Fruit fly (Drosophila melanogaster) whole organism, prepupa: Measurements from ENCODE around the gene Cyp4d2.

Source experiments
- Blimp-1 ChIP-seq: fragments of 200-800 bp; sonication (Bioruptor generic); optimal IDR thresholded peaks from 3 replicates; lab custom pipeline; 2017; ENCODE audit warnings: missing biosample characterization, missing genetic modification characterization, mild to moderate bottlenecking, moderate library complexity, missing genetic modification reagents
- CG11294 ChIP-seq: fragments of 200-800 bp; sonication (Bioruptor generic); IDR thresholded peaks from 2 replicates; pipeline ENCODE4 v1.3.6; 2022; ENCODE audit warnings: missing biosample characterization, missing genetic modification characterization
- CG11762 ChIP-seq: fragments of 200-800 bp; sonication (Bioruptor generic); optimal IDR thresholded peaks from 3 replicates; lab custom pipeline; 2016; ENCODE audit warnings: missing biosample characterization, missing genetic modification characterization; ENCODE audit not compliant: insufficient read depth
- CG11902 ChIP-seq: fragments of 200-800 bp; sonication (Bioruptor generic); optimal IDR thresholded peaks from 3 replicates; lab custom pipeline; 2016; ENCODE audit warnings: missing biosample characterization, missing genetic modification characterization
- CG15336 ChIP-seq: fragments of 200-800 bp; sonication (Bioruptor generic); IDR thresholded peaks from 2 replicates; pipeline ENCODE4 v1.3.6; 2022; ENCODE audit warnings: missing biosample characterization, missing genetic modification characterization
- CG16779 ChIP-seq: fragments of 200-800 bp; sonication (Bioruptor generic); optimal IDR thresholded peaks from 3 replicates; lab custom pipeline; 2017; ENCODE audit warnings: missing biosample characterization, mild to moderate bottlenecking, missing genetic modification characterization
- CG3032 ChIP-seq: fragments of 200-800 bp; optimal IDR thresholded peaks from 2 replicates; lab custom pipeline; 2019; ENCODE audit warnings: missing biosample characterization, mild to moderate bottlenecking, missing genetic modification characterization, moderate library complexity
- CG31627 ChIP-seq: fragments of 200-800 bp; sonication (Bioruptor generic); optimal IDR thresholded peaks from 3 replicates; lab custom pipeline; 2016; ENCODE audit warnings: missing biosample characterization, missing genetic modification characterization
- CG34406 ChIP-seq: fragments of 200-800 bp; sonication (Bioruptor generic); optimal IDR thresholded peaks from 3 replicates; lab custom pipeline; 2016; ENCODE audit warnings: missing biosample characterization, missing genetic modification characterization
- CG3919 ChIP-seq: fragments of 200-800 bp; sonication (Bioruptor generic); optimal IDR thresholded peaks from 3 replicates; lab custom pipeline; 2016; ENCODE audit warnings: missing biosample characterization, missing genetic modification characterization
- CG6163 ChIP-seq: fragments of 200-800 bp; sonication (Bioruptor generic); IDR thresholded peaks from 3 replicates; pipeline ENCODE4 v1.3.6; 2022; ENCODE audit warnings: missing biosample characterization, missing genetic modification characterization
- CG6792 ChIP-seq: fragments of 200-800 bp; sonication (Bioruptor generic); optimal IDR thresholded peaks from 3 replicates; lab custom pipeline; 2016; ENCODE audit warnings: missing biosample characterization, missing genetic modification characterization
- CG6808 ChIP-seq: fragments of 200-800 bp; sonication (Bioruptor generic); optimal IDR thresholded peaks from 3 replicates; lab custom pipeline; 2017; ENCODE audit warnings: missing biosample characterization, missing genetic modification characterization, mild to moderate bottlenecking, moderate library complexity, missing genetic modification reagents
- CG6854 ChIP-seq: fragments of 200-800 bp; sonication (Bioruptor generic); optimal IDR thresholded peaks from 2 replicates; lab custom pipeline; 2017; ENCODE audit warnings: missing biosample characterization, mild to moderate bottlenecking, missing genetic modification characterization
- CG7368 ChIP-seq: fragments of 200-800 bp; sonication (Bioruptor generic); optimal IDR thresholded peaks from 3 replicates; lab custom pipeline; 2016; ENCODE audit warnings: missing biosample characterization, missing genetic modification characterization
- CG8119 ChIP-seq: fragments of 200-800 bp; sonication (Bioruptor generic); IDR thresholded peaks from 3 replicates; pipeline ENCODE4 v1.3.6; 2022; ENCODE audit warnings: missing biosample characterization, missing genetic modification characterization
- CG8319 ChIP-seq: fragments of 200-800 bp; sonication (Bioruptor generic); optimal IDR thresholded peaks from 3 replicates; lab custom pipeline; 2016; ENCODE audit warnings: missing biosample characterization, missing genetic modification characterization
- CG9139 ChIP-seq: fragments of 200-800 bp; sonication (Bioruptor generic); optimal IDR thresholded peaks from 3 replicates; lab custom pipeline; 2017; ENCODE audit warnings: missing biosample characterization, mild to moderate bottlenecking, missing genetic modification characterization
- Eip75B ChIP-seq: fragments of 200-800 bp; sonication (Bioruptor generic); optimal IDR thresholded peaks from 3 replicates; lab custom pipeline; 2016; ENCODE audit warnings: missing biosample characterization, missing genetic modification characterization
- Eip78C ChIP-seq: fragments of 200-800 bp; sonication (Bioruptor generic); peaks from one replicate; lab custom pipeline; 2016; ENCODE audit warnings: missing biosample characterization, missing genetic modification characterization
- Eip93F ChIP-seq: fragments of 200-800 bp; sonication (Bioruptor generic); optimal IDR thresholded peaks from 2 replicates; lab custom pipeline; 2016; ENCODE audit warnings: missing biosample characterization, mild to moderate bottlenecking, missing genetic modification characterization
- Ets21C ChIP-seq: fragments of 200-800 bp; sonication (Bioruptor generic); optimal IDR thresholded peaks from 3 replicates; lab custom pipeline; 2016; ENCODE audit warnings: missing biosample characterization, missing genetic modification characterization
- Ets96B ChIP-seq: fragments of 200-800 bp; optimal IDR thresholded peaks from 2 replicates; lab custom pipeline; 2019; ENCODE audit warnings: missing biosample characterization, mild to moderate bottlenecking, missing genetic modification characterization, moderate library complexity
- Gug ChIP-seq: fragments of 200-800 bp; sonication (Bioruptor generic); IDR thresholded peaks from 2 replicates; pipeline ENCODE4 v1.3.6; 2022; ENCODE audit warnings: missing biosample characterization, missing genetic modification characterization
- Hr38 ChIP-seq: sonication (Bioruptor generic); optimal IDR thresholded peaks from 2 replicates; lab custom pipeline; 2016; ENCODE audit warnings: missing biosample characterization, missing genetic modification characterization
- Hr39 ChIP-seq: fragments of 200-800 bp; sonication (Bioruptor generic); optimal IDR thresholded peaks from 2 replicates; lab custom pipeline; 2016; ENCODE audit warnings: missing biosample characterization, missing genetic modification characterization
- Hr4 ChIP-seq: fragments of 200-800 bp; sonication (Bioruptor generic); optimal IDR thresholded peaks from 3 replicates; lab custom pipeline; 2016; ENCODE audit warnings: missing biosample characterization, missing genetic modification characterization
- Met ChIP-seq: fragments of 200-800 bp; sonication (Bioruptor generic); optimal IDR thresholded peaks from 3 replicates; lab custom pipeline; 2016; ENCODE audit warnings: missing biosample characterization, missing genetic modification characterization
- OdsH ChIP-seq: fragments of 200-800 bp; sonication (Bioruptor generic); optimal IDR thresholded peaks from 3 replicates; lab custom pipeline; 2016; ENCODE audit warnings: missing biosample characterization, missing genetic modification characterization
- Sox102F ChIP-seq: fragments of 200-800 bp; sonication (Bioruptor generic); optimal IDR thresholded peaks from 2 replicates; lab custom pipeline; 2016; ENCODE audit warnings: missing biosample characterization, mild to moderate bottlenecking, missing genetic modification characterization
- Sox14 ChIP-seq: fragments of 200-800 bp; sonication (Bioruptor generic); optimal IDR thresholded peaks from 3 replicates; lab custom pipeline; 2016; ENCODE audit warnings: missing biosample characterization, missing genetic modification characterization
- Sox15 ChIP-seq: fragments of 200-800 bp; sonication (Bioruptor generic); optimal IDR thresholded peaks from 3 replicates; lab custom pipeline; 2016; ENCODE audit warnings: missing biosample characterization, missing genetic modification characterization
- acj6 ChIP-seq: fragments of 200-800 bp; sonication (Bioruptor generic); optimal IDR thresholded peaks from 3 replicates; lab custom pipeline; 2016; ENCODE audit warnings: missing biosample characterization, missing genetic modification characterization
- cyc ChIP-seq: fragments of 200-800 bp; sonication (Bioruptor generic); optimal IDR thresholded peaks from 3 replicates; lab custom pipeline; 2016; ENCODE audit warnings: missing biosample characterization, missing genetic modification characterization
- dac ChIP-seq: fragments of 200-800 bp; sonication (Bioruptor generic); optimal IDR thresholded peaks from 2 replicates; lab custom pipeline; 2017; ENCODE audit warnings: missing biosample characterization, mild to moderate bottlenecking, missing genetic modification characterization
- dsx ChIP-seq: fragments of 200-800 bp; optimal IDR thresholded peaks from 3 replicates; lab custom pipeline; 2019; ENCODE audit warnings: missing biosample characterization, mild to moderate bottlenecking, missing genetic modification characterization, moderate library complexity; ENCODE audit not compliant: poor library complexity, severe bottlenecking
- esn ChIP-seq: fragments of 200-800 bp; sonication (Bioruptor generic); optimal IDR thresholded peaks from 2 replicates; lab custom pipeline; 2016; ENCODE audit warnings: missing biosample characterization, mild to moderate bottlenecking, missing genetic modification characterization, moderate library complexity
- fd59A ChIP-seq: fragments of 200-800 bp; sonication (Bioruptor generic); optimal IDR thresholded peaks from 2 replicates; lab custom pipeline; 2017; ENCODE audit warnings: missing biosample characterization, mild to moderate bottlenecking, missing genetic modification characterization, missing genetic modification reagents
- fd85E ChIP-seq: fragments of 200-800 bp; sonication (Bioruptor generic); optimal IDR thresholded peaks from 3 replicates; lab custom pipeline; 2016; ENCODE audit warnings: missing biosample characterization, missing genetic modification characterization
- fkh ChIP-seq: fragments of 200-800 bp; sonication (Bioruptor generic); optimal IDR thresholded peaks from 3 replicates; lab custom pipeline; 2017; ENCODE audit warnings: missing biosample characterization, mild to moderate bottlenecking, missing genetic modification characterization, moderate library complexity
- lz ChIP-seq: fragments of 200-800 bp; sonication (Bioruptor generic); optimal IDR thresholded peaks from 3 replicates; lab custom pipeline; 2016; ENCODE audit warnings: missing biosample characterization, missing genetic modification characterization
- net ChIP-seq: fragments of 200-800 bp; sonication (Bioruptor generic); optimal IDR thresholded peaks from 3 replicates; lab custom pipeline; 2016; ENCODE audit warnings: missing biosample characterization, missing genetic modification characterization
- pdm3 ChIP-seq: fragments of 200-800 bp; sonication (Bioruptor generic); optimal IDR thresholded peaks from 3 replicates; lab custom pipeline; 2016; ENCODE audit warnings: missing biosample characterization, missing genetic modification characterization
- salr ChIP-seq, 2 experiments: fragments of 200-800 bp; sonication (Bioruptor generic); optimal IDR thresholded peaks; 3 replicates each; lab custom pipeline; 2016 to 2018; ENCODE audit warnings: missing biosample characterization in 2 of 2, missing genetic modification characterization in 2 of 2, mild to moderate bottlenecking in 1 of 2
- spab ChIP-seq: fragments of 200-800 bp; sonication (Bioruptor generic); optimal IDR thresholded peaks from 2 replicates; lab custom pipeline; 2017; ENCODE audit warnings: missing biosample characterization, mild to moderate bottlenecking, missing genetic modification characterization, missing genetic modification reagents
- ss ChIP-seq, 2 experiments: fragments of 200-800 bp; sonication (Bioruptor generic); optimal IDR thresholded peaks; 2 replicates in 1 of 2; 3 replicates in 1 of 2; lab custom pipeline; 2017 to 2018; ENCODE audit warnings: mild to moderate bottlenecking in 2 of 2, missing biosample characterization in 2 of 2, missing genetic modification characterization in 2 of 2, moderate library complexity in 1 of 2
- svp ChIP-seq: fragments of 200-800 bp; sonication (Bioruptor generic); peaks from one replicate; lab custom pipeline; 2016; ENCODE audit warnings: missing biosample characterization, missing genetic modification characterization
- topi ChIP-seq: fragments of 200-800 bp; sonication (Bioruptor generic); optimal IDR thresholded peaks from 3 replicates; lab custom pipeline; 2016; ENCODE audit warnings: missing biosample characterization, missing genetic modification characterization

The Cyp4d2 gene

dm6 chrX:2175956-2176469 lies at the start of gene Cyp4d2:
TSS of gene Cyp4d2 (plus strand) at chrX:2176006.
- no peak for TF ChIP-seq CG9139
- peak; percentile 30 for TF ChIP-seq fkh (GFP tag; lab: Kevin White, UChicago)

dm6 chrX:2134226-2134880 lies 41.5 kb upstream of the Cyp4d2 start:
- TF ChIP-seq Gug (peak; percentile 51), fd59A (GFP tag; lab: Kevin White, UChicago) (peak; percentile 76), fd85E (GFP tag; lab: Kevin White, UChicago) (peak; percentile 56), CG3919 (GFP tag; lab: Kevin White, UChicago) (peak; percentile 83), topi (peak; percentile 92), CG6854 (GFP tag; lab: Kevin White, UChicago) (peak; percentile 88), pdm3 (GFP tag; lab: Kevin White, UChicago) (peak; percentile 88), CG11902 (GFP tag; lab: Kevin White, UChicago) (peak; percentile 84), svp (GFP tag; lab: Kevin White, UChicago) (peak; percentile 94), Hr4 (GFP tag; lab: Kevin White, UChicago) (peak; percentile 77), CG8319 (peak; percentile 77), CG11762 (peak; percentile 68), cyc (peak; percentile 92), Blimp-1 (GFP tag; lab: Kevin White, UChicago) (peak; percentile 69), dsx (GFP tag; lab: Kevin White, UChicago) (peak; percentile 75), Hr39 (GFP tag; lab: Kevin White, UChicago) (peak; percentile 92), net (GFP tag; lab: Kevin White, UChicago) (peak; percentile 77), spab (GFP tag; lab: Kevin White, UChicago) (peak; percentile 79), lz (GFP tag; lab: Kevin White, UChicago) (peak; percentile 91), CG6163 (GFP tag; lab: Robert Waterston, UW) (peak; percentile 88), Sox14 (GFP tag; lab: Kevin White, UChicago) (peak; percentile 88), Eip75B (peak; percentile 82), Eip78C (peak; percentile 96), CG3032 (peak; percentile 78), fkh (GFP tag; lab: Kevin White, UChicago) (no peak), Sox15 (GFP tag; lab: Kevin White, UChicago) (peak; percentile 70), dac (GFP tag; lab: Kevin White, UChicago) (peak; percentile 33), CG6808 (GFP tag; lab: Kevin White, UChicago) (peak; percentile 73), Ets21C (GFP tag; lab: Kevin White, UChicago) (peak; percentile 90), CG11294 (no peak), salr (GFP tag; optimal IDR thresholded peaks at IDR 0.05; lab: Kevin White, UChicago) (peak; percentile 58 to 77), CG7368 (GFP tag; lab: Kevin White, UChicago) (peak; percentile 74), CG15336 (GFP tag; lab: Robert Waterston, UW) (peak; percentile 83), Met (GFP tag; lab: Kevin White, UChicago) (peak; percentile 94), Hr38 (GFP tag; lab: Kevin White, UChicago) (no peak), Eip93F (peak; percentile 72), CG31627 (GFP tag; lab: Kevin White, UChicago) (peak; percentile 92), acj6 (peak; percentile 80), CG34406 (peak; percentile 82), CG8119 (GFP tag; lab: Robert Waterston, UW) (peak; percentile 80), OdsH (GFP tag; lab: Kevin White, UChicago) (peak; percentile 86), Ets96B (tag; lab: Kevin White, UChicago) (peak; percentile 83), Sox102F (GFP tag; lab: Kevin White, UChicago) (peak; percentile 92), CG6792 (peak; percentile 86), esn (peak; percentile 93), ss (GFP tag; optimal IDR thresholded peaks at IDR 0.05; lab: Kevin White, UChicago) (peak; percentile 57 to 69), CG16779 (tag; lab: Kevin White, UChicago) (peak; percentile 38)
